Fruit fly (Drosophila melanogaster): ENCODE data around the gene MKP-4.

- no peak for TF ChIP-seq woc (GFP tag; optimal IDR thresholded peaks at IDR 0.05)
- no peak for TF ChIP-seq dmrt93B (GFP tag; optimal IDR thresholded peaks at IDR 0.05)
These were observed 44.7 kb downstream of the MKP-4 start for dm6 chrX:19667444-19668104.

Measured in whole organism, wandering third instar larva.